Fruit fly (Drosophila melanogaster) whole organism, embryonic: ENCODE data around the gene ea.

Experiments
- ATbp ChIP-seq: fragments of 200-800 bp; sonication (Bioruptor generic); optimal IDR thresholded peaks from 2 replicates; lab custom pipeline; 2017; ENCODE audit warnings: missing biosample characterization, mild to moderate bottlenecking, missing genetic modification characterization, missing genetic modification reagents
- Bteb2 ChIP-seq: fragments of 200-800 bp; sonication (Bioruptor generic); optimal IDR thresholded peaks from 2 replicates; lab custom pipeline; 2016; ENCODE audit warnings: missing biosample characterization, missing genetic modification characterization
- CG12299 ChIP-seq: fragments of 200-800 bp; sonication (Bioruptor generic); optimal IDR thresholded peaks from 2 replicates; lab custom pipeline; 2018; ENCODE audit warnings: missing biosample characterization, mild to moderate bottlenecking, missing genetic modification characterization
- CG12659 ChIP-seq: fragments of 200-800 bp; sonication (Bioruptor generic); optimal IDR thresholded peaks from 3 replicates; lab custom pipeline; 2017; ENCODE audit warnings: mild to moderate bottlenecking, missing biosample characterization, missing genetic modification reagents, missing genetic modification characterization
- CG13296 ChIP-seq: fragments of 200-800 bp; sonication (Bioruptor generic); optimal IDR thresholded peaks from 3 replicates; lab custom pipeline; 2018; ENCODE audit warnings: missing biosample characterization, mild to moderate bottlenecking, missing genetic modification characterization
- CG14710 ChIP-seq: fragments of 200-800 bp; sonication (Bioruptor generic); optimal IDR thresholded peaks from 3 replicates; lab custom pipeline; 2019; ENCODE audit warnings: missing biosample characterization, mild to moderate bottlenecking, missing genetic modification characterization, moderate library complexity
- CG15073 ChIP-seq: fragments of 200-800 bp; sonication (Bioruptor generic); optimal IDR thresholded peaks from 2 replicates; lab custom pipeline; 2016; ENCODE audit warnings: missing biosample characterization, missing genetic modification characterization
- CG15269 ChIP-seq: fragments of 200-800 bp; sonication (Bioruptor generic); optimal IDR thresholded peaks from 2 replicates; lab custom pipeline; 2018; ENCODE audit warnings: missing biosample characterization, mild to moderate bottlenecking, missing genetic modification characterization, moderate library complexity
- CG16815 ChIP-seq: fragments of 200-800 bp; sonication (Bioruptor generic); optimal IDR thresholded peaks from 3 replicates; lab custom pipeline; 2017; ENCODE audit warnings: missing biosample characterization, mild to moderate bottlenecking, missing genetic modification characterization
- CG17186 ChIP-seq: fragments of 200-800 bp; sonication (Bioruptor generic); optimal IDR thresholded peaks from 3 replicates; lab custom pipeline; 2017; ENCODE audit warnings: missing biosample characterization, missing genetic modification reagents, missing genetic modification characterization
- CG1792 ChIP-seq: fragments of 200-800 bp; sonication (Bioruptor generic); optimal IDR thresholded peaks from 2 replicates; lab custom pipeline; 2016; ENCODE audit warnings: missing biosample characterization, missing genetic modification characterization
- CG18262 ChIP-seq: fragments of 200-800 bp; optimal IDR thresholded peaks from 3 replicates; lab custom pipeline; 2019; ENCODE audit warnings: missing biosample characterization, mild to moderate bottlenecking, missing genetic modification characterization, moderate library complexity
- CG18599 ChIP-seq: fragments of 200-800 bp; sonication (Bioruptor generic); optimal IDR thresholded peaks from 3 replicates; lab custom pipeline; 2017; ENCODE audit warnings: missing biosample characterization, missing genetic modification characterization, mild to moderate bottlenecking, moderate library complexity, missing genetic modification reagents
- CG3995 ChIP-seq: fragments of 200-800 bp; sonication (Bioruptor generic); optimal IDR thresholded peaks from 3 replicates; lab custom pipeline; 2016; ENCODE audit warnings: missing biosample characterization, missing genetic modification characterization
- CG42726 ChIP-seq: fragments of 200-800 bp; sonication (Bioruptor generic); IDR thresholded peaks from 2 replicates; pipeline ENCODE4 v1.3.6; 2022; ENCODE audit warnings: missing biosample characterization, missing genetic modification characterization; ENCODE audit not compliant: partially characterized antibody
- CG4707 ChIP-seq: fragments of 200-800 bp; sonication (Bioruptor generic); optimal IDR thresholded peaks from 2 replicates; lab custom pipeline; 2018; ENCODE audit warnings: missing biosample characterization, mild to moderate bottlenecking, missing genetic modification characterization, moderate library complexity
- CG4820 ChIP-seq: fragments of 200-800 bp; sonication (Bioruptor generic); optimal IDR thresholded peaks from 3 replicates; lab custom pipeline; 2016; ENCODE audit warnings: missing biosample characterization, missing genetic modification characterization
- CG6689 ChIP-seq: fragments of 200-800 bp; sonication (Bioruptor generic); IDR thresholded peaks from 2 replicates; pipeline ENCODE4 v1.3.6; 2022; ENCODE audit warnings: missing biosample characterization, missing genetic modification characterization
- CG7271 ChIP-seq: fragments of 200-800 bp; sonication (Bioruptor generic); optimal IDR thresholded peaks from 2 replicates; lab custom pipeline; 2018; ENCODE audit warnings: missing biosample characterization, mild to moderate bottlenecking, missing genetic modification characterization, moderate library complexity
- CG7745 ChIP-seq: fragments of 200-800 bp; sonication (Bioruptor generic); optimal IDR thresholded peaks from 2 replicates; lab custom pipeline; 2018; ENCODE audit warnings: missing biosample characterization, mild to moderate bottlenecking, missing genetic modification characterization, moderate library complexity
- CG8089 ChIP-seq: fragments of 200-800 bp; sonication (Bioruptor generic); optimal IDR thresholded peaks from 3 replicates; lab custom pipeline; 2016; ENCODE audit warnings: missing biosample characterization, missing genetic modification characterization
- CG8944 ChIP-seq: fragments of 200-800 bp; sonication (Bioruptor generic); optimal IDR thresholded peaks from 3 replicates; lab custom pipeline; 2016; ENCODE audit warnings: missing biosample characterization, missing genetic modification characterization
- CG9727 ChIP-seq: fragments of 200-800 bp; sonication (Bioruptor generic); optimal IDR thresholded peaks from 3 replicates; lab custom pipeline; 2017; ENCODE audit warnings: missing biosample characterization, mild to moderate bottlenecking, missing genetic modification characterization
- CG9876 ChIP-seq: fragments of 200-800 bp; sonication (Bioruptor generic); optimal IDR thresholded peaks from 2 replicates; lab custom pipeline; 2016; ENCODE audit warnings: missing biosample characterization, missing genetic modification characterization
- CTCF ChIP-seq: fragments of 200-800 bp; sonication (Bioruptor generic); optimal IDR thresholded peaks from 2 replicates; lab custom pipeline; 2017; ENCODE audit warnings: missing biosample characterization, mild to moderate bottlenecking, missing genetic modification characterization, moderate library complexity
- Chrac-16 ChIP-seq: fragments of 200-800 bp; sonication (Bioruptor generic); optimal IDR thresholded peaks from 3 replicates; lab custom pipeline; 2016; ENCODE audit warnings: missing biosample characterization, missing genetic modification characterization
- Fer2 ChIP-seq: fragments of 200-800 bp; sonication (Bioruptor generic); optimal IDR thresholded peaks from 2 replicates; lab custom pipeline; 2018; ENCODE audit warnings: missing biosample characterization, mild to moderate bottlenecking, missing genetic modification characterization, moderate library complexity
- GATAe ChIP-seq: fragments of 200-800 bp; sonication (Bioruptor generic); conservative IDR thresholded peaks from 2 replicates; pipeline ENCODE4 v1.3.6; 2022; ENCODE audit warnings: missing biosample characterization, missing genetic modification characterization
- Hand ChIP-seq: fragments of 200-800 bp; sonication (Bioruptor generic); optimal IDR thresholded peaks from 2 replicates; lab custom pipeline; 2017; ENCODE audit warnings: mild to moderate bottlenecking, missing biosample characterization, missing genetic modification reagents, missing genetic modification characterization
- Hmr ChIP-seq: fragments of 200-800 bp; sonication (Bioruptor generic); optimal IDR thresholded peaks from 3 replicates; lab custom pipeline; 2017; ENCODE audit warnings: mild to moderate bottlenecking, missing biosample characterization, missing genetic modification reagents, missing genetic modification characterization
- MBD-R2 ChIP-seq: fragments of 200-800 bp; sonication (Bioruptor generic); IDR thresholded peaks from 2 replicates; pipeline ENCODE4 v1.3.6; 2022; ENCODE audit warnings: missing biosample characterization, missing genetic modification characterization
- MTF-1 ChIP-seq: fragments of 200-800 bp; sonication (Bioruptor generic); optimal IDR thresholded peaks from 2 replicates; lab custom pipeline; 2018; ENCODE audit warnings: missing biosample characterization, mild to moderate bottlenecking, missing genetic modification characterization, borderline replicate concordance
- NC2α ChIP-seq: fragments of 200-800 bp; sonication (Bioruptor generic); optimal IDR thresholded peaks from 2 replicates; lab custom pipeline; 2016; ENCODE audit warnings: missing biosample characterization, missing genetic modification characterization
- Side ChIP-seq: fragments of 200-800 bp; sonication (Bioruptor generic); optimal IDR thresholded peaks from 2 replicates; lab custom pipeline; 2016; ENCODE audit warnings: missing biosample characterization, missing genetic modification characterization
- Sox100B ChIP-seq: fragments of 200-800 bp; sonication (Bioruptor generic); optimal IDR thresholded peaks from 3 replicates; lab custom pipeline; 2018; ENCODE audit warnings: missing biosample characterization, mild to moderate bottlenecking, missing genetic modification characterization
- Stat92E ChIP-seq, 3 experiments: fragments of >200 bp in 2 of 3; fragments of 200-800 bp in 1 of 3; sonication (Bioruptor generic) in 1 of 3; optimal IDR thresholded peaks; 2 replicates each; lab custom pipeline; 2017 to 2019; ENCODE audit warnings: missing biosample characterization in 3 of 3, missing genetic modification characterization in 3 of 3, mild to moderate bottlenecking in 1 of 3, moderate library complexity in 1 of 3
- Tbp ChIP-seq: fragments of >200 bp; optimal IDR thresholded peaks from 2 replicates; lab custom pipeline; 2018; ENCODE audit warnings: missing biosample characterization, missing genetic modification characterization
- btn ChIP-seq: fragments of 200-800 bp; sonication (Bioruptor generic); optimal IDR thresholded peaks from 2 replicates; lab custom pipeline; 2016; ENCODE audit warnings: missing biosample characterization, missing genetic modification characterization
- grau ChIP-seq: fragments of 200-800 bp; optimal IDR thresholded peaks from 3 replicates; lab custom pipeline; 2019; ENCODE audit warnings: missing biosample characterization, mild to moderate bottlenecking, missing genetic modification characterization, moderate library complexity
- gsb ChIP-seq: fragments of 200-800 bp; sonication (Bioruptor generic); IDR thresholded peaks from 2 replicates; pipeline ENCODE4 v1.3.6; 2022; ENCODE audit warnings: missing biosample characterization, missing genetic modification characterization
- inv ChIP-seq: fragments of 200-800 bp; sonication (Bioruptor generic); IDR thresholded peaks from 2 replicates; pipeline ENCODE4 v1.3.6; 2022; ENCODE audit warnings: missing biosample characterization, missing genetic modification characterization; ENCODE audit not compliant: partially characterized antibody
- jing ChIP-seq: fragments of 200-800 bp; sonication (Bioruptor generic); optimal IDR thresholded peaks from 2 replicates; lab custom pipeline; 2018; ENCODE audit warnings: missing biosample characterization, mild to moderate bottlenecking, missing genetic modification characterization
- kay ChIP-seq: fragments of 200-800 bp; sonication (Bioruptor generic); optimal IDR thresholded peaks from 2 replicates; lab custom pipeline; 2016; ENCODE audit warnings: missing biosample characterization, missing genetic modification characterization
- nom ChIP-seq: fragments of 200-800 bp; sonication (Bioruptor generic); optimal IDR thresholded peaks from 2 replicates; lab custom pipeline; 2017; ENCODE audit warnings: missing biosample characterization, missing genetic modification characterization, mild to moderate bottlenecking, moderate library complexity, missing genetic modification reagents
- repo ChIP-seq: fragments of 200-800 bp; sonication (Bioruptor generic); optimal IDR thresholded peaks from 2 replicates; lab custom pipeline; 2016; ENCODE audit warnings: missing biosample characterization, missing genetic modification characterization
- rib ChIP-seq: fragments of 200-800 bp; sonication (Bioruptor generic); IDR thresholded peaks from 2 replicates; pipeline ENCODE4 v1.3.6; 2022; ENCODE audit warnings: missing biosample characterization, missing genetic modification characterization
- seq ChIP-seq: fragments of 200-800 bp; sonication (Bioruptor generic); IDR thresholded peaks from 2 replicates; pipeline ENCODE4 v1.3.6; 2022; ENCODE audit warnings: missing biosample characterization, missing genetic modification characterization
- sisA ChIP-seq: fragments of 200-800 bp; sonication (Bioruptor generic); IDR thresholded peaks from 2 replicates; pipeline ENCODE4 v1.3.6; 2022; ENCODE audit warnings: missing biosample characterization, missing genetic modification characterization
- slou ChIP-seq: fragments of 200-800 bp; sonication (Bioruptor generic); optimal IDR thresholded peaks from 3 replicates; lab custom pipeline; 2016; ENCODE audit warnings: missing biosample characterization, missing genetic modification characterization
- so ChIP-seq: fragments of 200-800 bp; sonication (Bioruptor generic); IDR thresholded peaks from 3 replicates; pipeline ENCODE4 v1.3.6; 2022; ENCODE audit warnings: missing biosample characterization, missing genetic modification characterization
- tx ChIP-seq: fragments of 200-800 bp; sonication (Bioruptor generic); optimal IDR thresholded peaks from 2 replicates; lab custom pipeline; 2016; ENCODE audit warnings: missing biosample characterization, missing genetic modification characterization
- vfl ChIP-seq: fragments of 200-800 bp; sonication (Bioruptor generic); optimal IDR thresholded peaks from 2 replicates; lab custom pipeline; 2016; ENCODE audit warnings: missing biosample characterization, missing genetic modification characterization

The ea gene

dm6 chr3R:15346018-15346383, 17.5 kb downstream of the ea start, which contains the start of the genes Surf4 and CG31301 (continued):
- TF ChIP-seq Bteb2 (GFP tag; lab: Kevin White, UChicago) (no peak), Side (GFP tag; lab: Kevin White, UChicago) (no peak), grau (tag; lab: Kevin White, UChicago) (no peak), GATAe (GFP tag; lab: Robert Waterston, UW) (no peak), jing (GFP tag; lab: Kevin White, UChicago) (no peak), CG8944 (GFP tag; lab: Kevin White, UChicago) (no peak), CTCF (GFP tag; lab: Kevin White, UChicago) (no peak), Fer2 (tag; lab: Kevin White, UChicago) (no peak), CG4820 (GFP tag; lab: Kevin White, UChicago) (no peak), CG6689 (GFP tag; lab: Robert Waterston, UW) (no peak), Hand (no peak), slou (GFP tag; lab: Kevin White, UChicago) (no peak), seq (GFP tag; lab: Robert Waterston, UW) (no peak), CG3995 (peak; percentile 50), Chrac-16 (no peak), CG17186 (peak; percentile 17), CG42726 (GFP tag; lab: Robert Waterston, UW) (peak; percentile 29; the same call in 1 of the 2 replicates), CG16815 (no peak), CG18599 (GFP tag; lab: Kevin White, UChicago) (no peak), CG7271 (tag; lab: Kevin White, UChicago) (no peak), tx (GFP tag; lab: Kevin White, UChicago) (no peak), gsb (no peak), MBD-R2 (GFP tag; lab: Robert Waterston, UW) (peak; percentile 80), CG14710 (tag; lab: Kevin White, UChicago) (no peak), CG12299 (tag; lab: Kevin White, UChicago) (no peak), nom (GFP tag; lab: Kevin White, UChicago) (no peak), CG13296 (no peak), CG1792 (GFP tag; lab: Kevin White, UChicago) (no peak), CG15073 (GFP tag; lab: Kevin White, UChicago) (no peak), CG9876 (no peak), vfl (GFP tag; lab: Kevin White, UChicago) (no peak), CG12659 (peak; percentile 34), CG8089 (no peak), CG18262 (tag; lab: Kevin White, UChicago) (no peak), CG9727 (GFP tag; lab: Kevin White, UChicago) (no peak), CG4707 (GFP tag; lab: Kevin White, UChicago) (no peak), Hmr (GFP tag; lab: Kevin White, UChicago) (no peak), CG15269 (tag; lab: Kevin White, UChicago) (no peak), kay (no peak), NC2α (GFP tag; lab: Kevin White, UChicago) (no peak), sisA (no peak), Sox100B (GFP tag; lab: Kevin White, UChicago) (no peak), MTF-1 (no peak), CG7745 (no peak), so (GFP tag; lab: Robert Waterston, UW) (no peak), ATbp (GFP tag; lab: Kevin White, UChicago) (no peak), repo (GFP tag; lab: Kevin White, UChicago) (no peak), Stat92E (GFP tag; optimal IDR thresholded peaks at IDR 0.05; lab: Kevin White, UChicago) (no peak), btn (no peak), inv (GFP tag; lab: Robert Waterston, UW) (peak; percentile 49), Tbp (no peak), rib (GFP tag; lab: Robert Waterston, UW) (no peak)
